Worm (Caenorhabditis elegans) whole organism, young adult: ENCODE results near the gene F18A1.7.

Experiments
- B0035.1 ChIP-seq: sonication (generic microtip); optimal IDR thresholded peaks from 2 replicates; lab custom pipeline; 2016; ENCODE audit warnings: missing genetic modification characterization, mild to moderate bottlenecking, missing compliant biosample characterization, missing genotype, missing genetic modification reagents
- F10E7.11 ChIP-seq: sonication (generic microtip); optimal IDR thresholded peaks from 2 replicates; lab custom pipeline; 2017; ENCODE audit warnings: mild to moderate bottlenecking, missing genetic modification characterization, moderate library complexity, missing compliant biosample characterization
- F23B12.7 ChIP-seq: sonication (generic microtip); optimal IDR thresholded peaks from 2 replicates; lab custom pipeline; 2017; ENCODE audit warnings: missing genetic modification characterization, mild to moderate bottlenecking, missing compliant biosample characterization, antibody characterized with exemption, moderate library complexity; ENCODE audit not compliant: insufficient read depth
- F37B4.10 ChIP-seq: fragments of 200-800 bp; sonication (Bioruptor generic); IDR thresholded peaks from 2 replicates; pipeline ENCODE4 v1.3.6; 2022; ENCODE audit warnings: missing genetic modification characterization, missing compliant biosample characterization
- Y53F4B.3 ChIP-seq: fragments of 200-800 bp; sonication (Bioruptor generic); IDR thresholded peaks from 2 replicates; pipeline ENCODE4 v1.3.6; 2022; ENCODE audit warnings: missing genetic modification reagents, missing genetic modification characterization, missing compliant biosample characterization
- ZK185.1 ChIP-seq: sonication (generic microtip); optimal IDR thresholded peaks from 2 replicates; lab custom pipeline; 2016; ENCODE audit warnings: mild to moderate bottlenecking, missing genetic modification characterization, missing compliant biosample characterization; ENCODE audit not compliant: poor library complexity, severe bottlenecking
- attf-3 ChIP-seq: fragments of 200-800 bp; sonication (Bioruptor generic); conservative IDR thresholded peaks from 2 replicates; pipeline ENCODE4 v1.3.6; 2022; ENCODE audit warnings: missing genetic modification reagents, missing genetic modification characterization, missing compliant biosample characterization
- attf-5 ChIP-seq: fragments of 200-800 bp; sonication (Bioruptor generic); optimal IDR thresholded peaks from 2 replicates; lab custom pipeline; 2018; ENCODE audit warnings: mild to moderate bottlenecking, missing genetic modification characterization, missing compliant biosample characterization
- cebp-1 ChIP-seq, 2 experiments: fragments of 200-800 bp in 1 of 2; sonication (Bioruptor generic) in 1 of 2; sonication (generic microtip) in 1 of 2; IDR thresholded peaks in 1 of 2; optimal IDR thresholded peaks in 1 of 2; 2 replicates each; pipeline versions ENCODE4 v1.3.6 to Lab custom; 2017 to 2022; ENCODE audit warnings: missing compliant biosample characterization in 2 of 2, missing genetic modification characterization in 2 of 2, mild to moderate bottlenecking in 1 of 2, missing genetic modification reagents in 1 of 2, moderate library complexity in 1 of 2
- ceh-91 ChIP-seq: fragments of 200-800 bp; sonication (Bioruptor generic); IDR thresholded peaks from 2 replicates; pipeline ENCODE4 v1.3.6; 2022; ENCODE audit warnings: missing genetic modification reagents, missing genetic modification characterization, missing compliant biosample characterization
- dox-1 ChIP-seq: fragments of 200-800 bp; sonication (Bioruptor generic); IDR thresholded peaks from 2 replicates; pipeline ENCODE4 v1.3.6; 2022; ENCODE audit warnings: missing genetic modification reagents, missing genetic modification characterization, missing compliant biosample characterization
- dpff-1 ChIP-seq: sonication (generic microtip); optimal IDR thresholded peaks from 2 replicates; lab custom pipeline; 2017; ENCODE audit warnings: mild to moderate bottlenecking, missing genetic modification characterization, missing compliant biosample characterization
- dpl-1 ChIP-seq: fragments of 150-350 bp; optimal IDR thresholded peaks from 2 replicates; lab custom pipeline; 2014; ENCODE audit warnings: missing biosample characterization, missing genetic modification reagents, missing genetic modification characterization
- egl-18 ChIP-seq: fragments of 200-800 bp; sonication (Bioruptor generic); IDR thresholded peaks from 2 replicates; pipeline ENCODE4 v1.3.6; 2022; ENCODE audit warnings: missing genetic modification reagents, missing genetic modification characterization, missing compliant biosample characterization
- egl-44 ChIP-seq: fragments of 200-800 bp; sonication (Bioruptor generic); IDR thresholded peaks from 2 replicates; pipeline ENCODE4 v1.3.6; 2022; ENCODE audit warnings: missing genetic modification reagents, missing genetic modification characterization, missing compliant biosample characterization
- hlh-26 ChIP-seq: fragments of 200-800 bp; sonication (Bioruptor generic); conservative IDR thresholded peaks from 2 replicates; pipeline ENCODE4 v1.3.6; 2022; ENCODE audit warnings: missing genetic modification reagents, missing genetic modification characterization, missing compliant biosample characterization
- hmg-1.2 ChIP-seq: fragments of 200-800 bp; sonication (Bioruptor generic); IDR thresholded peaks from 2 replicates; pipeline ENCODE4 v1.3.6; 2022; ENCODE audit warnings: missing genetic modification reagents, missing genetic modification characterization, missing compliant biosample characterization
- hmg-20 ChIP-seq: fragments of 200-800 bp; sonication (Bioruptor generic); IDR thresholded peaks from 2 replicates; pipeline ENCODE4 v1.3.6; 2022; ENCODE audit warnings: missing genetic modification reagents, missing genetic modification characterization, missing compliant biosample characterization
- lag-1 ChIP-seq: fragments of 200-800 bp; sonication (Bioruptor generic); IDR thresholded peaks from 2 replicates; pipeline ENCODE4 v1.3.6; 2022; ENCODE audit warnings: missing genetic modification reagents, missing genetic modification characterization, missing compliant biosample characterization
- lin-26 ChIP-seq: fragments of 200-800 bp; sonication (Bioruptor generic); IDR thresholded peaks from 2 replicates; pipeline ENCODE4 v1.3.6; 2022; ENCODE audit warnings: missing genetic modification reagents, missing genetic modification characterization, missing compliant biosample characterization
- lir-1 ChIP-seq: fragments of 200-800 bp; sonication (Bioruptor generic); conservative IDR thresholded peaks from 2 replicates; pipeline ENCODE4 v1.3.6; 2022; ENCODE audit warnings: missing genetic modification reagents, missing genetic modification characterization, missing compliant biosample characterization
- lsy-27 ChIP-seq: sonication (generic microtip); optimal IDR thresholded peaks from 2 replicates; lab custom pipeline; 2017; ENCODE audit warnings: missing genetic modification characterization, mild to moderate bottlenecking, missing compliant biosample characterization, antibody characterized with exemption, missing genotype, borderline replicate concordance; ENCODE audit not compliant: insufficient read depth
- mcd-1 ChIP-seq: fragments of 200-800 bp; sonication (Bioruptor generic); IDR thresholded peaks from 2 replicates; pipeline ENCODE4 v1.3.6; 2022; ENCODE audit warnings: missing genetic modification reagents, missing genetic modification characterization, missing compliant biosample characterization
- mel-28 ChIP-seq: sonication (generic microtip); optimal IDR thresholded peaks from 2 replicates; lab custom pipeline; 2016; ENCODE audit warnings: borderline replicate concordance, mild to moderate bottlenecking, missing genetic modification characterization, missing compliant biosample characterization
- mes-4 ChIP-seq: sonication (generic microtip); optimal IDR thresholded peaks from 2 replicates; lab custom pipeline; 2016; ENCODE audit warnings: missing genotype, missing genetic modification characterization, missing compliant biosample characterization
- nfyb-1 ChIP-seq: fragments of 200-800 bp; sonication (Bioruptor generic); IDR thresholded peaks from 2 replicates; pipeline ENCODE4 v1.3.6; 2022; ENCODE audit warnings: missing genetic modification reagents, missing genetic modification characterization, missing compliant biosample characterization
- nhr-120 ChIP-seq: fragments of 200-800 bp; sonication (Bioruptor generic); IDR thresholded peaks from 2 replicates; pipeline ENCODE4 v1.3.6; 2022; ENCODE audit warnings: missing genetic modification characterization, missing compliant biosample characterization
- nhr-27 ChIP-seq: fragments of 200-800 bp; sonication (Bioruptor generic); optimal IDR thresholded peaks from 2 replicates; lab custom pipeline; 2018; ENCODE audit warnings: mild to moderate bottlenecking, missing genetic modification characterization, moderate library complexity, missing compliant biosample characterization
- nhr-80 ChIP-seq: sonication (generic microtip); optimal IDR thresholded peaks from 2 replicates; lab custom pipeline; 2016; ENCODE audit warnings: missing genetic modification characterization, missing compliant biosample characterization
- rcor-1 ChIP-seq: fragments of 200-800 bp; sonication (Bioruptor generic); IDR thresholded peaks from 2 replicates; pipeline ENCODE4 v1.3.6; 2022; ENCODE audit warnings: missing genetic modification reagents, missing genetic modification characterization, missing compliant biosample characterization
- rec-8 ChIP-seq, 2 experiments: sonication (generic microtip); optimal IDR thresholded peaks; 2 replicates each; lab custom pipeline; 2016; ENCODE audit warnings: mild to moderate bottlenecking in 2 of 2, missing genetic modification characterization in 2 of 2, missing genetic modification reagents in 2 of 2, missing genotype in 2 of 2, missing biosample characterization in 1 of 2, missing compliant biosample characterization in 1 of 2, moderate library complexity in 1 of 2
- unc-62 ChIP-seq: fragments of 150-350 bp; optimal IDR thresholded peaks from 2 replicates; lab custom pipeline; 2014; ENCODE audit warnings: missing biosample characterization, missing genetic modification reagents, missing genetic modification characterization
- zfh-2 ChIP-seq: fragments of 200-800 bp; sonication (Bioruptor generic); conservative IDR thresholded peaks from 2 replicates; pipeline ENCODE4 v1.3.6; 2022; ENCODE audit warnings: missing genetic modification reagents, missing genetic modification characterization, missing compliant biosample characterization
- ztf-28 ChIP-seq: fragments of 200-800 bp; sonication (Bioruptor generic); IDR thresholded peaks from 2 replicates; pipeline ENCODE4 v1.3.6; 2022; ENCODE audit warnings: missing genetic modification reagents, missing genetic modification characterization, missing compliant biosample characterization

The F18A1.7 gene

DNA sequence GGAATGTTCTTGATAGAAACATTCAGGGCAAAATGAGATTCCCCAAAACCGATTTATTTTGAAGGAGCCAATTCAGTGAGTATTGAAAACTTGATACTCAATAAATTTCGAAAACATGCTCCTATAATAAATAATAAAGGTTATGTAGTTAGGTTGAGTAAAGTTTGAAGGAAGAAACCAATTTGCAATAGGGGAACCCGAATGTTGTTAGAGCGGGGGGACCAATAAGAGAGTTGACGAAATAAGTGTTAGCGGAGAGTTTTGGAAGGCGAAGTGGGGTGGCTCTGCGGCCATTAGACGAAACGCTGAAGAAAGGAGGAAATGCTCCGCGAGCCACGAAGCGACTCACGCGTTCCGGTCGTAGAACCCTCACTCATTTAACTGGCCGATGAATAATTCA lies 38.6 kb downstream of the F18A1.7 start:
- TF ChIP-seq F10E7.11: no peak
- TF ChIP-seq rec-8 (tag; optimal IDR thresholded peaks at IDR 0.05; lab: Kevin White, UChicago): no peak
- TF ChIP-seq mel-28 (tag; lab: Kevin White, UChicago): no peak
- peak; percentile 41; the same call in 1 of the 2 replicates for TF ChIP-seq zfh-2
- 0 out of 2 replicates have a peak, but pooled peaks have one; percentile 18 for TF ChIP-seq lin-26 (GFP tag; lab: Robert Waterston, UW)
- TF ChIP-seq F23B12.7 (tag; lab: Kevin White, UChicago): no peak
- TF ChIP-seq, all 124 proteins: peak for 2

DNA sequence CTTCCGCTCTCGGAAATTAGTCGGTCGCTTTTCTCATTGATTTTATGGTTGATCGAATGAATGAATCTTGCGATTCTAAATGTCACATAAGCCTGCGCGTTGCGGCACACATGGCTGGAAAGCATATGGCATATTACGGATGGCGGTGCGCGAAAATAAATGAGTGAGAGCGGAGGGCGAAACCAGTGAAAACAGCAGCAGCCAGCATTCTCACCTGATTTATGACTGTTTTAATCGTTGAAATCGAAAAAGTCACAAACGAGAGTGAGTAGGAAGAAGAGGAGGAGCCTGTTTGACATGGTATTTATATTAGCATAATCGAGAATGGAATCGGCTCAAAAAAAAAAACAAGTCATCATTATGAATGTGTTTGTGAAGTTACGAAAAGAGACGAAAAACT lies 39.3 kb downstream of the F18A1.7 start:
- no peak for TF ChIP-seq hmg-1.2
- TF ChIP-seq dox-1 (GFP tag; lab: Robert Waterston, UW): 0 out of 2 replicates have a peak, but pooled peaks have one; percentile 3

DNA sequence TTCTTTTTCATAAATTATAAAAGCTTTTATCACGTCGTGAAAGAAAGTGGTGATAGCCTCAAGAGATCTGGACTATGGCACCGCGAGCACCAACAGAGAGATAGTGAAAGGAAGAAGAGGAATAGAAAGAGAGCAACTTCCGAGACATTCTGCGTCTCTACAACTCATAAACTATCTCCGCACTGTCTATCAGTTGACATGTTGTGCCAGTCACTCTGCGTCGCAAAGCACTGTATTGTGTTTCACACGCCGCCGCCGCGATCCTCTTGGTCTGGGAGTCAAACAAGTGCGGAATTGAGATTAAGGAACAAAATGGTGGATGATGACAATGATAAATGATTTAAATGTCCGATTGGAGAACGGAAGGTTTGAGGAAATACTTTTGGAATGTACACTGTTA lies 40.1 kb downstream of the F18A1.7 start:
- peak; percentile 7; the same call in 1 of the 2 replicates for TF ChIP-seq dox-1 (GFP tag; lab: Robert Waterston, UW)
- peak; percentile 64; the same call in 1 of the 2 replicates for TF ChIP-seq hmg-1.2
- no peak for TF ChIP-seq mel-28 (tag; lab: Kevin White, UChicago)
- peak; percentile 77 for TF ChIP-seq nhr-80 (tag; lab: Kevin White, UChicago)
- TF ChIP-seq mes-4 (tag; lab: Kevin White, UChicago): no peak
- peak; percentile 40; the same call in 1 of the 2 replicates for TF ChIP-seq zfh-2
- TF ChIP-seq nfyb-1 (GFP tag; lab: Robert Waterston, UW): 0 out of 2 replicates have a peak, but pooled peaks have one; percentile 26
- TF ChIP-seq attf-5 (GFP tag; lab: Kevin White, UChicago): peak; percentile 18

DNA sequence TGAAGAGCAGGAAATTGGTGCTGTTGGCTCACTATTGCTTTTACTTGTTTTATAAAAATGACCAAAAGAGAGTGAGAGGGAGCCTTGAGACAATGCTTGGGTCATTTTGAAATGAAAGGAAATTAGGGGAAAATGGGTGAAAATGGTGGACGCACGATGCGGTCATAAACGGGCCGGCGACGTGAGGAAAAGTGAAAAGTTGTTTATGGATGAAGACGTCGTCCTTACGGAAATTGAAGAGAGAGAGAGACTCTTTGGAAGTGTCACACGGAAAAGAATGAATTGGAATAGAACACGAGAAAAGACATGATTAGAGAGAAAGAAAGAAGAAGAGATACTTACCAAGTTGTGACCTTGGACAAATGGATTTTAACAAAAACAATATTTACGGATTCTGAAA lies 42.0 kb downstream of the F18A1.7 start:
- TF ChIP-seq rcor-1 (no peak), unc-62 (no peak), ZK185.1 (tag; lab: Kevin White, UChicago) (no peak), hmg-20 (GFP tag; lab: Robert Waterston, UW) (no peak), egl-18 (GFP tag; lab: Robert Waterston, UW) (no peak), F37B4.10 (GFP tag; lab: Robert Waterston, UW) (no peak), nhr-120 (GFP tag; lab: Robert Waterston, UW) (no peak), ceh-91 (GFP tag; lab: Robert Waterston, UW) (no peak), attf-3 (GFP tag; lab: Robert Waterston, UW) (no peak)

DNA sequence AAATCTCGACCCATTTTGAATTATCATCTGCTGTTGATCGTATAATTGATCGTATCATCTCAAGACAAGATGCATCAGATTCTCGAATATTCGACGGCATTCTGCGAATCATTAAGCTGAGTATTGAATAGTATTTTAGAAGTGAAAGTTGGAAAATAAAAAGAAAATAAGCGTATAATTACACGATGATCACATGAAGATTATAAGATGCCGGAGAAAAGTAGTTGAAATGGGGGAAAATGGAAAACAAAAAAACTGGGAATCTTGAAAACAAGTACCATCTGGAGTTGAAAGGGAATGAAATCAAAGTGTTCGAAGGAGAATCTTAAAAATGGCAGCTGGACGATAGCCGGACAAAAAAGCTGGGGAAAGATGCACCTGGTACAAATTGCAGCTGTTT lies 43.1 kb downstream of the F18A1.7 start, which contains the start of gene R07G3.8:
Gene R07G3.8, minus strand, starts transcription at position 101 of the 400 bp plus-strand sequence.
- TF ChIP-seq lir-1 (GFP tag; lab: Robert Waterston, UW): no peak
- no peak for TF ChIP-seq hlh-26
- no peak for TF ChIP-seq ztf-28 (GFP tag; lab: Robert Waterston, UW)
- no peak for TF ChIP-seq dpff-1 (tag; lab: Kevin White, UChicago)
- no peak for TF ChIP-seq nhr-27 (tag; lab: Kevin White, UChicago)
- TF ChIP-seq B0035.1 (tag; lab: Kevin White, UChicago): no peak
- TF ChIP-seq attf-5 (GFP tag; lab: Kevin White, UChicago): no peak
- TF ChIP-seq mcd-1 (GFP tag; lab: Robert Waterston, UW): no peak
- TF ChIP-seq lsy-27: no peak
- TF ChIP-seq cebp-1 (GFP tag; IDR thresholded peaks at IDR 0.05; lab: Robert Waterston, UW): no peak
- TF ChIP-seq cebp-1 (tag; optimal IDR thresholded peaks at IDR 0.05; lab: Kevin White, UChicago): no peak
- no peak for TF ChIP-seq Y53F4B.3 (GFP tag; lab: Robert Waterston, UW)
- TF ChIP-seq egl-44: no peak
- TF ChIP-seq lag-1 (GFP tag; lab: Robert Waterston, UW): no peak
- TF ChIP-seq dpl-1: no peak
- TF ChIP-seq, all 124 proteins: peak for 0
